Fruit fly (Drosophila melanogaster) whole organism, embryonic: ENCODE measurements around the gene Ac76E.

Source experiments
- Aef1 ChIP-seq: fragments of 200-800 bp; sonication (Bioruptor generic); IDR thresholded peaks from 3 replicates; pipeline ENCODE4 v1.3.6; 2022; ENCODE audit warnings: missing biosample characterization, missing genetic modification characterization
- Asciz ChIP-seq: fragments of 200-800 bp; sonication (Bioruptor generic); optimal IDR thresholded peaks from 2 replicates; lab custom pipeline; 2017; ENCODE audit warnings: missing biosample characterization, mild to moderate bottlenecking, missing genetic modification characterization, missing genetic modification reagents
- B-H2 ChIP-seq: fragments of 200-800 bp; sonication (Bioruptor generic); optimal IDR thresholded peaks from 2 replicates; lab custom pipeline; 2018; ENCODE audit warnings: missing biosample characterization, mild to moderate bottlenecking, missing genetic modification characterization
- CG1024 ChIP-seq: fragments of 200-800 bp; sonication (Bioruptor generic); IDR thresholded peaks from 2 replicates; pipeline ENCODE4 v1.3.6; 2022; ENCODE audit warnings: missing biosample characterization, missing genetic modification characterization
- CG11398 ChIP-seq: fragments of 200-800 bp; sonication (Bioruptor generic); optimal IDR thresholded peaks from 2 replicates; lab custom pipeline; 2016; ENCODE audit warnings: missing biosample characterization, missing genetic modification characterization
- CG12659 ChIP-seq: fragments of 200-800 bp; sonication (Bioruptor generic); optimal IDR thresholded peaks from 3 replicates; lab custom pipeline; 2017; ENCODE audit warnings: mild to moderate bottlenecking, missing biosample characterization, missing genetic modification reagents, missing genetic modification characterization
- CG12942 ChIP-seq: fragments of 200-800 bp; sonication (Bioruptor generic); optimal IDR thresholded peaks from 3 replicates; lab custom pipeline; 2016; ENCODE audit warnings: missing biosample characterization, missing genetic modification characterization
- CG1529 ChIP-seq: fragments of 200-800 bp; sonication (Bioruptor generic); optimal IDR thresholded peaks from 3 replicates; lab custom pipeline; 2018; ENCODE audit warnings: missing biosample characterization, missing genetic modification characterization
- CG18262 ChIP-seq: fragments of 200-800 bp; optimal IDR thresholded peaks from 3 replicates; lab custom pipeline; 2019; ENCODE audit warnings: missing biosample characterization, mild to moderate bottlenecking, missing genetic modification characterization, moderate library complexity
- CG2889 ChIP-seq: fragments of 200-800 bp; sonication (Bioruptor generic); IDR thresholded peaks from 3 replicates; pipeline ENCODE4 v1.3.6; 2022; ENCODE audit warnings: missing biosample characterization, missing genetic modification characterization
- CG3281 ChIP-seq: fragments of 200-800 bp; sonication (Bioruptor generic); optimal IDR thresholded peaks from 3 replicates; lab custom pipeline; 2017; ENCODE audit warnings: missing biosample characterization, mild to moderate bottlenecking, missing genetic modification characterization
- CG34224 ChIP-seq: fragments of 200-800 bp; sonication (Bioruptor generic); IDR thresholded peaks from 3 replicates; pipeline ENCODE4 v1.3.6; 2022; ENCODE audit warnings: missing biosample characterization, missing genetic modification characterization; ENCODE audit not compliant: partially characterized antibody
- CG5180 ChIP-seq: fragments of 200-800 bp; sonication (Bioruptor generic); optimal IDR thresholded peaks from 3 replicates; lab custom pipeline; 2017; ENCODE audit warnings: missing biosample characterization, missing genetic modification characterization, mild to moderate bottlenecking, moderate library complexity, missing genetic modification reagents
- CG6175 ChIP-seq: fragments of 200-800 bp; sonication (Bioruptor generic); IDR thresholded peaks from 3 replicates; pipeline ENCODE4 v1.3.6; 2022; ENCODE audit warnings: missing biosample characterization, missing genetic modification characterization
- CG6791 ChIP-seq: fragments of 200-800 bp; sonication (Bioruptor generic); IDR thresholded peaks from 3 replicates; pipeline ENCODE4 v1.3.6; 2022; ENCODE audit warnings: missing biosample characterization, missing genetic modification characterization; ENCODE audit not compliant: partially characterized antibody
- CG7372 ChIP-seq: fragments of 200-800 bp; sonication (Bioruptor generic); IDR thresholded peaks from 2 replicates; pipeline ENCODE4 v1.3.6; 2022; ENCODE audit warnings: missing biosample characterization, missing genetic modification characterization
- CG7745 ChIP-seq: fragments of 200-800 bp; sonication (Bioruptor generic); optimal IDR thresholded peaks from 2 replicates; lab custom pipeline; 2018; ENCODE audit warnings: missing biosample characterization, mild to moderate bottlenecking, missing genetic modification characterization, moderate library complexity
- CG7963 ChIP-seq: fragments of 200-800 bp; sonication (Bioruptor generic); IDR thresholded peaks from 3 replicates; pipeline ENCODE4 v1.3.6; 2022; ENCODE audit warnings: missing biosample characterization, missing genetic modification characterization; ENCODE audit not compliant: partially characterized antibody
- CG9727 ChIP-seq: fragments of 200-800 bp; sonication (Bioruptor generic); optimal IDR thresholded peaks from 3 replicates; lab custom pipeline; 2017; ENCODE audit warnings: missing biosample characterization, mild to moderate bottlenecking, missing genetic modification characterization
- CkIIα-i1 ChIP-seq: fragments of 200-800 bp; sonication (Bioruptor generic); IDR thresholded peaks from 2 replicates; pipeline ENCODE4 v1.3.6; 2022; ENCODE audit warnings: missing biosample characterization, missing genetic modification characterization
- Dfd ChIP-seq, 2 experiments: fragments of >200 bp; optimal IDR thresholded peaks; 2 replicates each; lab custom pipeline; 2017; ENCODE audit warnings: missing biosample characterization in 2 of 2, missing genetic modification characterization in 2 of 2
- Dp ChIP-seq: fragments of 200-800 bp; sonication (Bioruptor generic); optimal IDR thresholded peaks from 2 replicates; lab custom pipeline; 2018; ENCODE audit warnings: missing biosample characterization, mild to moderate bottlenecking, missing genetic modification characterization, moderate library complexity
- ERR ChIP-seq: fragments of 200-800 bp; sonication (Bioruptor generic); optimal IDR thresholded peaks from 2 replicates; lab custom pipeline; 2016; ENCODE audit warnings: missing biosample characterization, missing genetic modification characterization
- Elba2 ChIP-seq: fragments of 200-800 bp; sonication (Bioruptor generic); optimal IDR thresholded peaks from 3 replicates; lab custom pipeline; 2016; ENCODE audit warnings: missing biosample characterization, missing genetic modification characterization
- Lpt ChIP-seq: fragments of >200 bp; optimal IDR thresholded peaks from 2 replicates; lab custom pipeline; 2018; ENCODE audit warnings: missing biosample characterization, missing genetic modification characterization
- Ptx1 ChIP-seq: fragments of 200-800 bp; sonication (Bioruptor generic); IDR thresholded peaks from 2 replicates; pipeline ENCODE4 v1.3.6; 2022; ENCODE audit warnings: missing biosample characterization, missing genetic modification characterization
- Scr ChIP-seq: fragments of 200-800 bp; sonication (Bioruptor generic); IDR thresholded peaks from 2 replicates; pipeline ENCODE4 v1.3.6; 2022; ENCODE audit warnings: missing biosample characterization, missing genetic modification characterization; ENCODE audit not compliant: partially characterized antibody
- Side ChIP-seq: fragments of 200-800 bp; sonication (Bioruptor generic); optimal IDR thresholded peaks from 2 replicates; lab custom pipeline; 2016; ENCODE audit warnings: missing biosample characterization, missing genetic modification characterization
- Ssrp ChIP-seq: fragments of 200-800 bp; sonication (Bioruptor generic); optimal IDR thresholded peaks from 2 replicates; lab custom pipeline; 2018; ENCODE audit warnings: missing biosample characterization, mild to moderate bottlenecking, missing genetic modification characterization, moderate library complexity
- TFAM ChIP-seq: fragments of 200-800 bp; sonication (Bioruptor generic); optimal IDR thresholded peaks from 2 replicates; lab custom pipeline; 2017; ENCODE audit warnings: missing biosample characterization, missing genetic modification characterization, inconsistent platforms
- Xbp1 ChIP-seq: fragments of 200-800 bp; sonication (Bioruptor generic); optimal IDR thresholded peaks from 3 replicates; lab custom pipeline; 2016; ENCODE audit warnings: missing biosample characterization, mild to moderate bottlenecking, missing genetic modification characterization
- Xrp1 ChIP-seq: fragments of 200-800 bp; sonication (Bioruptor generic); IDR thresholded peaks from 2 replicates; pipeline ENCODE4 v1.3.6; 2022; ENCODE audit warnings: missing biosample characterization, missing genetic modification characterization
- aop ChIP-seq: fragments of 200-800 bp; sonication (Bioruptor generic); IDR thresholded peaks from 2 replicates; pipeline ENCODE4 v1.3.6; 2022; ENCODE audit warnings: missing biosample characterization, missing genetic modification characterization
- az2 ChIP-seq: fragments of 200-800 bp; sonication (Bioruptor generic); optimal IDR thresholded peaks from 3 replicates; lab custom pipeline; 2016; ENCODE audit warnings: missing biosample characterization, missing genetic modification characterization
- bab2 ChIP-seq: fragments of 200-800 bp; sonication (Bioruptor generic); optimal IDR thresholded peaks from 2 replicates; lab custom pipeline; 2016; ENCODE audit warnings: missing biosample characterization, missing genetic modification characterization
- cas ChIP-seq: fragments of 200-800 bp; sonication (Bioruptor generic); IDR thresholded peaks from 2 replicates; pipeline ENCODE4 v1.3.6; 2022; ENCODE audit warnings: missing biosample characterization, missing genetic modification characterization
- caup ChIP-seq: fragments of 200-800 bp; sonication (Bioruptor generic); optimal IDR thresholded peaks from 3 replicates; lab custom pipeline; 2017; ENCODE audit warnings: missing biosample characterization, mild to moderate bottlenecking, missing genetic modification characterization, moderate library complexity; ENCODE audit not compliant: severe bottlenecking
- chn ChIP-seq: fragments of 200-800 bp; sonication (Bioruptor generic); optimal IDR thresholded peaks from 2 replicates; lab custom pipeline; 2016; ENCODE audit warnings: missing biosample characterization, missing genetic modification characterization
- dati ChIP-seq: fragments of 200-800 bp; sonication (Bioruptor generic); IDR thresholded peaks from 2 replicates; pipeline ENCODE4 v1.3.6; 2022; ENCODE audit warnings: missing biosample characterization, missing genetic modification characterization
- grau ChIP-seq: fragments of 200-800 bp; optimal IDR thresholded peaks from 3 replicates; lab custom pipeline; 2019; ENCODE audit warnings: missing biosample characterization, mild to moderate bottlenecking, missing genetic modification characterization, moderate library complexity
- jumu ChIP-seq: fragments of 200-800 bp; sonication (Bioruptor generic); optimal IDR thresholded peaks from 3 replicates; lab custom pipeline; 2016; ENCODE audit warnings: missing biosample characterization, missing genetic modification characterization
- kah ChIP-seq: fragments of 200-800 bp; sonication (Bioruptor generic); optimal IDR thresholded peaks from 2 replicates; lab custom pipeline; 2018; ENCODE audit warnings: missing biosample characterization, mild to moderate bottlenecking, missing genetic modification characterization
- lmd ChIP-seq: fragments of 200-800 bp; sonication (Bioruptor generic); IDR thresholded peaks from 2 replicates; pipeline ENCODE4 v1.3.6; 2022; ENCODE audit warnings: missing biosample characterization, missing genetic modification characterization
- mirr ChIP-seq: fragments of 200-800 bp; sonication (Bioruptor generic); optimal IDR thresholded peaks from 3 replicates; lab custom pipeline; 2018; ENCODE audit warnings: missing biosample characterization, mild to moderate bottlenecking, missing genetic modification characterization
- nmo ChIP-seq: fragments of 200-800 bp; sonication (Bioruptor generic); optimal IDR thresholded peaks from 2 replicates; lab custom pipeline; 2018; ENCODE audit warnings: missing biosample characterization, mild to moderate bottlenecking, missing genetic modification characterization, moderate library complexity
- odd ChIP-seq: fragments of 200-800 bp; sonication (Bioruptor generic); optimal IDR thresholded peaks from 2 replicates; lab custom pipeline; 2017; ENCODE audit warnings: missing biosample characterization, mild to moderate bottlenecking, missing genetic modification characterization
- otp ChIP-seq: fragments of 200-800 bp; sonication (Bioruptor generic); IDR thresholded peaks from 3 replicates; pipeline ENCODE4, ENCODE4 v1.3.6; 2022; ENCODE audit warnings: missing biosample characterization, missing genetic modification characterization
- prd ChIP-seq, 3 experiments: fragments of >200 bp in 2 of 3; fragments of 200-800 bp in 1 of 3; sonication (Bioruptor generic) in 1 of 3; optimal IDR thresholded peaks in 2 of 3; IDR thresholded peaks in 1 of 3; 2 replicates in 2 of 3; 3 replicates in 1 of 3; pipeline versions ENCODE4 v1.3.6 to Lab custom; 2017 to 2022; ENCODE audit warnings: missing biosample characterization in 1 of 3, missing genetic modification characterization in 1 of 3
- repo ChIP-seq: fragments of 200-800 bp; sonication (Bioruptor generic); optimal IDR thresholded peaks from 2 replicates; lab custom pipeline; 2016; ENCODE audit warnings: missing biosample characterization, missing genetic modification characterization
- tna ChIP-seq: fragments of 200-800 bp; sonication (Bioruptor generic); IDR thresholded peaks from 2 replicates; pipeline ENCODE4 v1.3.6; 2022; ENCODE audit warnings: missing biosample characterization, missing genetic modification characterization; ENCODE audit not compliant: partially characterized antibody
- usp ChIP-seq: fragments of >200 bp; optimal IDR thresholded peaks from 2 replicates; lab custom pipeline; 2017; ENCODE audit warnings: missing biosample characterization, missing genetic modification characterization

Gene Ac76E

DNA sequence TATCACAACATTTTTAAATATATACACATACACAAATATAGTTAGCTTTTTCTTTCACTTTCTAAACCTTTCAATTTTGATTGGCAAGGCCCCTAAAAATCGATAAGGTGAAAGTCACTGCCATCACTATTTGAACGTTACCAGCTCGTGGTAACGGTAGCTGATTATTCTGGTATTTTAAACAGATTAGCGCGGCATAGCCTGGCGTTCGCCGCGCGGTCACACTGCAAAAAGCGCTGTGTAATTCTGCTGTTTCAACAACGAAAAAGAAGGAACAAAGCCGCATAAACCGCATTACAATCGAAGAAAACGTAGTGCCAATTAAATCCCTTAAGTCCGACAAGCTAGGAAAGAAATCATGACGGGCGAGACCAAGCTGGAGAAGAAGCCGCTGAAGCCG, 24.3 kb upstream of the Ac76E start, which contains the start of gene Rpn1 (continued):
- TF ChIP-seq TFAM (no peak), CG6175 (GFP tag; lab: Robert Waterston, UW) (no peak), CG11398 (GFP tag; lab: Kevin White, UChicago) (no peak), CG12659 (GFP tag; lab: Kevin White, UChicago) (peak; percentile 39), CG1529 (GFP tag; lab: Kevin White, UChicago) (no peak), grau (tag; lab: Kevin White, UChicago) (no peak), lmd (GFP tag; lab: Robert Waterston, UW) (no peak), CG3281 (GFP tag; lab: Kevin White, UChicago) (no peak), Dfd (GFP tag; optimal IDR thresholded peaks at IDR 0.05; lab: Kevin White, UChicago) (no peak), CkIIα-i1 (GFP tag; lab: Robert Waterston, UW) (no peak), prd (optimal IDR thresholded peaks at IDR 0.05; lab: Kevin White, UChicago) (no peak), prd (GFP tag; IDR thresholded peaks at IDR 0.05; lab: Robert Waterston, UW) (no peak), az2 (no peak), Xbp1 (GFP tag; lab: Kevin White, UChicago) (peak; percentile 48), Asciz (GFP tag; lab: Kevin White, UChicago) (no peak), CG12942 (GFP tag; lab: Kevin White, UChicago) (no peak), chn (GFP tag; lab: Kevin White, UChicago) (no peak), CG7745 (no peak), CG34224 (GFP tag; lab: Robert Waterston, UW) (peak; percentile 54; the same call in 2 of the 3 replicates), CG5180 (GFP tag; lab: Kevin White, UChicago) (no peak), Aef1 (GFP tag; lab: Robert Waterston, UW) (no peak), Scr (GFP tag; lab: Robert Waterston, UW) (peak; percentile 59), otp (no peak), Elba2 (GFP tag; lab: Kevin White, UChicago) (no peak), Side (GFP tag; lab: Kevin White, UChicago) (no peak), kah (no peak), bab2 (GFP tag; lab: Kevin White, UChicago) (no peak), CG2889 (GFP tag; lab: Robert Waterston, UW) (no peak), ERR (GFP tag; lab: Kevin White, UChicago) (no peak), Ssrp (tag; lab: Kevin White, UChicago) (no peak), aop (no peak), repo (GFP tag; lab: Kevin White, UChicago) (no peak), usp (no peak), odd (GFP tag; lab: Kevin White, UChicago) (no peak), CG7963 (GFP tag; lab: Robert Waterston, UW) (no peak), CG9727 (GFP tag; lab: Kevin White, UChicago) (no peak), mirr (no peak), CG7372 (GFP tag; lab: Robert Waterston, UW) (no peak), CG18262 (tag; lab: Kevin White, UChicago) (no peak), Xrp1 (GFP tag; lab: Robert Waterston, UW) (no peak), dati (GFP tag; lab: Robert Waterston, UW) (no peak), nmo (GFP tag; lab: Kevin White, UChicago) (peak; percentile 33), Ptx1 (GFP tag; lab: Robert Waterston, UW) (no peak), B-H2 (GFP tag; lab: Kevin White, UChicago) (no peak), CG1024 (GFP tag; lab: Robert Waterston, UW) (no peak), caup (GFP tag; lab: Kevin White, UChicago) (no peak), cas (GFP tag; lab: Robert Waterston, UW) (no peak), tna (no peak; the same call in 1 of the 2 replicates), CG6791 (GFP tag; lab: Robert Waterston, UW) (peak; percentile 62; the same call in 1 of the 3 replicates), Lpt (GFP tag; lab: Kevin White, UChicago) (no peak), jumu (peak; percentile 4), Dp (GFP tag; lab: Kevin White, UChicago) (peak; percentile 81)
